Worm (Caenorhabditis elegans): ENCODE data around the gene F23D12.7.

DNA sequence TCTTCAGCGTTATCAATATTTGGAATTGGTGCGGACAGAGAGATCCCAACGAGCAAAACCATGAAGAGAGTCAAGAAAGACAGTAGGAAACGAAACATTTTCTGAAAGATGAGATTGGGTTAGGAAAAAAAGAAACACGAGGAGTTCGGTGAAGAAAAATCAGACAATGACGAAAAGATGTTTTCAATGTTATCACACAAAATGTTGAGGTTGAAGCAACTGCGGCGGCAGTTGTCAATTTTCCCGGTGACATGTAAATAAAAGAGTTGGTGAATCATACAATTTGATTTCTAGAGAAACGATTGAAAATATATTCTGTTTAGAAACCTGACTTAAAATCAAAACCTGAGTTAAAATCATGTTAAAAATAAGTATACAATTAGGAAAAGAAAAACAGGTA, at the start of gene F23D12.7:
- TF ChIP-seq zag-1 (tag; optimal IDR thresholded peaks at IDR 0.05): no peak
- no peak for TF ChIP-seq unc-62 (GFP tag; optimal IDR thresholded peaks at IDR 0.05)
- no peak for TF ChIP-seq ztf-11 (tag; optimal IDR thresholded peaks at IDR 0.05)
- no peak for TF ChIP-seq mep-1 (tag; optimal IDR thresholded peaks at IDR 0.05)
- TF ChIP-seq pax-3 (tag; optimal IDR thresholded peaks at IDR 0.05): no peak

Data from whole organism, L1 larva.